Worm (Caenorhabditis elegans) whole organism, L2 larva: ENCODE results near the gene mrps-5.

ENCODE experiments used
- C34F6.9 ChIP-seq: fragments of 150-350 bp; optimal IDR thresholded peaks from 2 replicates; lab custom pipeline; 2014; ENCODE audit warnings: missing biosample characterization, missing genetic modification characterization
- R02D3.7 ChIP-seq: fragments of 150-350 bp; optimal IDR thresholded peaks from 2 replicates; lab custom pipeline; 2014; ENCODE audit warnings: missing biosample characterization, missing genetic modification characterization
- elt-1 ChIP-seq: fragments of 150-350 bp; optimal IDR thresholded peaks from 2 replicates; lab custom pipeline; 2014; ENCODE audit warnings: missing biosample characterization, missing genetic modification characterization
- elt-3 ChIP-seq: sonication (generic microtip); optimal IDR thresholded peaks from 2 replicates; lab custom pipeline; 2017; ENCODE audit warnings: missing biosample characterization, missing genetic modification characterization
- lin-39 ChIP-seq: fragments of 150-350 bp; optimal IDR thresholded peaks from 2 replicates; lab custom pipeline; 2014; ENCODE audit warnings: missing biosample characterization, missing genetic modification reagents, missing genetic modification characterization
- mbf-1 ChIP-seq: sonication (generic microtip); optimal IDR thresholded peaks from 2 replicates; lab custom pipeline; 2017; ENCODE audit warnings: missing biosample characterization, missing genetic modification characterization
- nhr-11 ChIP-seq: fragments of 150-350 bp; optimal IDR thresholded peaks from 2 replicates; lab custom pipeline; 2014; ENCODE audit warnings: missing biosample characterization, missing genetic modification characterization
- nhr-21 ChIP-seq: fragments of 150-350 bp; optimal IDR thresholded peaks from 2 replicates; lab custom pipeline; 2014; ENCODE audit warnings: missing biosample characterization, missing genetic modification characterization
- sem-4 ChIP-seq: fragments of 150-350 bp; optimal IDR thresholded peaks from 2 replicates; lab custom pipeline; 2014; ENCODE audit warnings: missing biosample characterization, missing genetic modification reagents, missing genetic modification characterization
- skn-1 ChIP-seq: sonication (generic microtip); optimal IDR thresholded peaks from 2 replicates; lab custom pipeline; 2017; ENCODE audit warnings: missing biosample characterization, missing genetic modification characterization
- unc-39 ChIP-seq: fragments of 150-350 bp; optimal IDR thresholded peaks from 2 replicates; lab custom pipeline; 2014; ENCODE audit warnings: missing biosample characterization, missing genetic modification characterization
- unc-62 ChIP-seq: fragments of 150-350 bp; optimal IDR thresholded peaks from 2 replicates; lab custom pipeline; 2014; ENCODE audit warnings: missing biosample characterization, missing genetic modification reagents, missing genetic modification characterization
- zag-1 ChIP-seq: fragments of 150-350 bp; optimal IDR thresholded peaks from 2 replicates; lab custom pipeline; 2014; ENCODE audit warnings: missing biosample characterization, missing genetic modification characterization

- TF ChIP-seq nhr-11 (tag; lab: Kevin White, UChicago) (no peak), lin-39 (tag; lab: Kevin White, UChicago) (no peak), elt-1 (tag; lab: Kevin White, UChicago) (no peak), unc-62 (GFP tag; lab: Kevin White, UChicago) (no peak), skn-1 (tag; lab: Kevin White, UChicago) (no peak), elt-3 (tag; lab: Kevin White, UChicago) (no peak), nhr-21 (tag; lab: Kevin White, UChicago) (no peak), R02D3.7 (tag; lab: Kevin White, UChicago) (no peak), mbf-1 (tag; lab: Kevin White, UChicago) (no peak), sem-4 (tag; lab: Kevin White, UChicago) (no peak), unc-39 (no peak), C34F6.9 (peak; percentile 21), zag-1 (no peak)
Measured at ce11 chrV:12518770-12519169, 44.5 kb upstream of the mrps-5 start.
